Fruit fly (Drosophila melanogaster) whole organism, embryonic: Measurements from ENCODE around the gene lawc.

Experiments
- Bdp1 ChIP-seq: fragments of 200-800 bp; sonication (Bioruptor generic); optimal IDR thresholded peaks from 3 replicates; lab custom pipeline; 2016; ENCODE audit warnings: missing biosample characterization, missing genetic modification characterization
- CG10366 ChIP-seq: fragments of 200-800 bp; sonication (Bioruptor generic); IDR thresholded peaks from 2 replicates; pipeline ENCODE4 v1.3.6; 2022; ENCODE audit warnings: missing biosample characterization, missing genetic modification characterization
- CG14050 ChIP-seq: fragments of 200-800 bp; sonication (Bioruptor generic); IDR thresholded peaks from 3 replicates; pipeline ENCODE4 v1.3.6; 2022; ENCODE audit warnings: missing biosample characterization, missing genetic modification characterization
- CG30403 ChIP-seq: fragments of 200-800 bp; sonication (Bioruptor generic); optimal IDR thresholded peaks from 3 replicates; lab custom pipeline; 2016; ENCODE audit warnings: missing biosample characterization, missing genetic modification characterization
- CG31388 ChIP-seq: fragments of 200-800 bp; sonication (Bioruptor generic); optimal IDR thresholded peaks from 2 replicates; lab custom pipeline; 2016; ENCODE audit warnings: missing biosample characterization, missing genetic modification characterization
- CG7928 ChIP-seq: fragments of 200-800 bp; sonication (Bioruptor generic); optimal IDR thresholded peaks from 2 replicates; lab custom pipeline; 2017; ENCODE audit warnings: missing biosample characterization, mild to moderate bottlenecking, missing genetic modification characterization
- eve ChIP-seq, 2 experiments: fragments of >200 bp; optimal IDR thresholded peaks; 2 replicates each; lab custom pipeline; 2017; ENCODE audit warnings: missing biosample characterization in 2 of 2, missing genetic modification characterization in 2 of 2
- fd3F ChIP-seq: fragments of 200-800 bp; sonication (Bioruptor generic); optimal IDR thresholded peaks from 2 replicates; lab custom pipeline; 2018; ENCODE audit warnings: missing biosample characterization, mild to moderate bottlenecking, missing genetic modification characterization, moderate library complexity
- gt ChIP-seq: fragments of 200-800 bp; sonication (Bioruptor generic); IDR thresholded peaks from 2 replicates; pipeline ENCODE4 v1.3.6; 2022; ENCODE audit warnings: missing biosample characterization, missing genetic modification characterization

DNA sequence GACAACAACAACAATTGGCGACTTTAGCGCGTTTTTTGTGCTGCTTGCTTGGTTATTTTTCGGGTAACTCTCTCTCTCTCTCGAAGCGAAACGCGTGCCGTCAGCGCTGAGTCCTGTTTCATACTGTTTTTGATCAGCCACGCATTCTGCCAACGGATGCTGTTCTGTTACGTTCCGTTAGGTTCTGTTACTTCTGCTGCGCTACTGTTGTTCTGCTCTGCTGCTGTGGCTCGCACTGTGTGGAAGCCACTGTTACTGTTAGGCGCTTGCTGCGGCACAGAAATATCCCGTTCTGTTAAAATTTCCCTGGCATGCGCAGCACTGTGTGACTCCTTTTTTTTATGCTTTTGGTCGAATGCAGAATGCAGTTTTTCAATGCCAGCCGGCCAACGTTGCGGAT, 44.4 kb downstream of the lawc start, which contains the start of gene nAChRalpha3:
- TF ChIP-seq Bdp1 (GFP tag; lab: Kevin White, UChicago) (no peak), fd3F (GFP tag; lab: Kevin White, UChicago) (no peak), CG10366 (GFP tag; lab: Robert Waterston, UW) (no peak), CG14050 (GFP tag; lab: Robert Waterston, UW) (no peak), eve (GFP tag; optimal IDR thresholded peaks at IDR 0.05; lab: Kevin White, UChicago) (no peak), gt (GFP tag; lab: Robert Waterston, UW) (no peak), CG31388 (no peak), CG30403 (GFP tag; lab: Kevin White, UChicago) (no peak), CG7928 (no peak)
